Fruit fly (Drosophila melanogaster) Kc167 (cell line): ENCODE measurements around the gene CG44005.

Experiments used
- Sin3A ChIP-seq: fragments of >200 bp; optimal IDR thresholded peaks from 2 replicates; lab custom pipeline; 2018; ENCODE audit warnings: missing external identifiers
- insv ChIP-seq: fragments of >200 bp; optimal IDR thresholded peaks from 3 replicates; lab custom pipeline; 2018; ENCODE audit warnings: missing external identifiers
- ttk ChIP-seq: sonication (Bioruptor generic); optimal IDR thresholded peaks from 2 replicates; lab custom pipeline; 2017; ENCODE audit warnings: missing external identifiers

DNA sequence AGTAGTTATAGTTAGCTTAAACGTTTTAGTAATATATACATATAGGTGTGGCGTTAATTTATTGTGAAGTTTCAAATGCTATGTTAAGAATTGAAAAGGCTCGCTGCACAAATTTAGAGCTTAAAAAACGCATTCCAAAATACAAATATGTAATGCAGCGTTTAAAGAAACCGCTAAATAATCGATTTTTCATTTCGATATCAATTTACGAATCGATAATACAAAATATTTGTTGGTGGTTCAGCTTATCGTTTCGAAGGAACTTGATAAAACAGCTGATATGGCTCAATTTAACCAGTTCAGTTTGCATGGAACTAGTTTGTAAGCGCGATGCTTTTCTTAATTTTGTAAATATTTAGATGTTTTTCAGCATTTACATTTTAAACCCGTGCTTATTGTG is 40.7 kb upstream of the CG44005 start, which contains the start of the genes CG32195 and CG7341:
- TF ChIP-seq insv (lab: Kevin White, UChicago), result no peak
- no peak for TF ChIP-seq ttk (lab: Kevin White, UChicago)
- no peak for TF ChIP-seq Sin3A (lab: Kevin White, UChicago)
